Worm (Caenorhabditis elegans) whole organism, early embryonic: ENCODE results near the gene cnx-1.

Experiments
- B0310.2 ChIP-seq: sonication (generic microtip); optimal IDR thresholded peaks from 2 replicates; lab custom pipeline; 2016; ENCODE audit warnings: mild to moderate bottlenecking, missing genetic modification characterization, missing compliant biosample characterization
- F13C5.2 ChIP-seq: sonication (generic microtip); optimal IDR thresholded peaks from 2 replicates; lab custom pipeline; 2017; ENCODE audit warnings: mild to moderate bottlenecking, missing genetic modification characterization, inconsistent platforms, missing compliant biosample characterization
- aly-1 ChIP-seq: sonication (generic microtip); optimal IDR thresholded peaks from 2 replicates; lab custom pipeline; 2016; ENCODE audit warnings: missing genetic modification characterization, missing compliant biosample characterization
- ama-1 ChIP-seq: fragments of 150-350 bp; optimal IDR thresholded peaks from 2 replicates; lab custom pipeline; 2014
- ceh-13 ChIP-seq: fragments of 200-800 bp; sonication (Bioruptor generic); optimal IDR thresholded peaks from 2 replicates; lab custom pipeline; 2018; ENCODE audit warnings: mild to moderate bottlenecking, missing genetic modification characterization, missing compliant biosample characterization
- ceh-36 ChIP-seq: sonication (generic microtip); optimal IDR thresholded peaks from 2 replicates; lab custom pipeline; 2016; ENCODE audit warnings: missing genetic modification characterization, inconsistent platforms, missing compliant biosample characterization
- ets-7 ChIP-seq: sonication (generic microtip); optimal IDR thresholded peaks from 2 replicates; lab custom pipeline; 2016; ENCODE audit warnings: missing genotype, missing genetic modification characterization, missing compliant biosample characterization
- flt-1 ChIP-seq: fragments of 200-800 bp; sonication (Bioruptor generic); IDR thresholded peaks from 2 replicates; pipeline ENCODE4 v1.3.6; 2022; ENCODE audit warnings: missing genetic modification characterization, missing compliant biosample characterization
- hmbx-1 ChIP-seq: sonication (generic microtip); optimal IDR thresholded peaks from 2 replicates; lab custom pipeline; 2016; ENCODE audit warnings: mild to moderate bottlenecking, missing genetic modification characterization, missing compliant biosample characterization
- hmg-4 ChIP-seq: fragments of 200-800 bp; sonication (Bioruptor generic); optimal IDR thresholded peaks from 2 replicates; lab custom pipeline; 2018; ENCODE audit warnings: mild to moderate bottlenecking, missing genetic modification characterization, missing compliant biosample characterization
- hnd-1 ChIP-seq: sonication (generic microtip); optimal IDR thresholded peaks from 2 replicates; lab custom pipeline; 2016; ENCODE audit warnings: missing genetic modification characterization, missing compliant biosample characterization
- pes-1 ChIP-seq: fragments of 200-800 bp; sonication (Bioruptor generic); IDR thresholded peaks from 2 replicates; pipeline ENCODE4 v1.3.6; 2022; ENCODE audit warnings: missing genetic modification reagents, missing genetic modification characterization, missing compliant biosample characterization
- scrt-1 ChIP-seq: fragments of 200-800 bp; sonication (Bioruptor generic); IDR thresholded peaks from 2 replicates; pipeline ENCODE4 v1.3.6; 2022; ENCODE audit warnings: missing genetic modification characterization, missing compliant biosample characterization
- sea-1 ChIP-seq: fragments of 200-800 bp; sonication (Bioruptor generic); conservative IDR thresholded peaks from 2 replicates; pipeline ENCODE4 v1.3.6; 2022; ENCODE audit warnings: missing genetic modification characterization, missing compliant biosample characterization
- tbx-11 ChIP-seq: fragments of 200-800 bp; sonication (Bioruptor generic); IDR thresholded peaks from 2 replicates; pipeline ENCODE4 v1.3.6; 2022; ENCODE audit warnings: missing genetic modification characterization, missing compliant biosample characterization
- tbx-37 ChIP-seq: fragments of 200-800 bp; sonication (Bioruptor generic); conservative IDR thresholded peaks from 2 replicates; pipeline ENCODE4 v1.3.6; 2022; ENCODE audit warnings: missing genetic modification reagents, missing genetic modification characterization, missing compliant biosample characterization
- tra-4 ChIP-seq: sonication (generic microtip); optimal IDR thresholded peaks from 2 replicates; lab custom pipeline; 2017; ENCODE audit warnings: missing genetic modification characterization, missing compliant biosample characterization

Gene cnx-1

DNA sequence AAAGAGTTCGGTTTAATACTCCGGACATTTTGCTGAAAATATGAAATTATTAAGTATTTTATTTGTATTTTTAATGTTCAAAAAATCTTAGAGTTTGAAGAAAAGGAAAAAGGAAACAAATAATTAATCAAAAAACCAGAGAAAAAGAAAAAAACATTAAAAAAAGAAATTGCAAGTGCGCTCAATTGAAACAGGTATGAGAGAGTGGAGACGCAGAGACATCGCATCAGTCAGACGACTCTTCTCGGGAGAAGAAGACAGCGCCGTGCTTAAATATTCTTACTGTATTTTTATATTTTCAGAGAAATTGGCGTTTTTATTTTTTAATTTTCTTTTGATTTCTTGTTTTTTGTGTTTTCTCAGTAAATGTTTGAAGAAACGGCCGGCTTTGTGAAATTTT is 31.1 kb upstream of the cnx-1 start, which contains the start of gene mrpl-36:
TSS of gene mrpl-36 (minus strand) at position 34 of the 400 bp plus-strand sequence.
- no peak for TF ChIP-seq hnd-1 (tag; lab: Kevin White, UChicago)
- no peak for TF ChIP-seq tbx-11
- no peak for TF ChIP-seq B0310.2 (tag; lab: Kevin White, UChicago)
- no peak for TF ChIP-seq sea-1 (GFP tag; lab: Robert Waterston, UW)
- no peak for TF ChIP-seq ama-1 (lab: Kevin White, UChicago)
- TF ChIP-seq tbx-37 = no peak
- TF ChIP-seq hmbx-1 (tag; lab: Kevin White, UChicago) = no peak
- no peak for TF ChIP-seq F13C5.2 (tag; lab: Kevin White, UChicago)
- no peak for TF ChIP-seq ceh-36 (tag; lab: Kevin White, UChicago)
- no peak for TF ChIP-seq ets-7 (tag; lab: Kevin White, UChicago)
- no peak for TF ChIP-seq ceh-13 (GFP tag; lab: Kevin White, UChicago)
- TF ChIP-seq scrt-1 (GFP tag; lab: Robert Waterston, UW) = no peak
- no peak for TF ChIP-seq tra-4 (tag; lab: Kevin White, UChicago)
- TF ChIP-seq flt-1 = no peak
- no peak for TF ChIP-seq aly-1
- no peak for TF ChIP-seq hmg-4 (GFP tag; lab: Kevin White, UChicago)
- TF ChIP-seq pes-1 (GFP tag; lab: Robert Waterston, UW) = no peak

DNA sequence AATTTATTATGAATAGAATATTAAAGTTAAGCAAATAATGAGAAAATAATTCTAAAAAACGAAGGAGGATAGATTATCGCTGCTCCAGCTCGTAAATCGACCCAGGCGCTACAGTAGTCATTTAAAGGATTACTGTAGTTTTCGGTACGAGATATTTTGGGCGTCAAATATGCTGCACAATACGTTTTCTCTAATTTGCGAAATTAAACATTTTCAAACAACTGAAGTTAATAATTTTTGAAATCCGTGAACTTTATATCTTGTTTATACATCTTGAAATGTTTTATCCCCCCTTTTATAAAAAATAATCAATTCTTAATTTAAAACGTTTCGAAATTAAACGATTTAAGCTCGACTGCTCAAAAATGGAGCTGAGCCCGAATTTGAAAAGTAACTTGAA is 29.2 kb upstream of the cnx-1 start, which contains the start of gene K11H3.2:
TSS of gene K11H3.2 (plus strand) at position 301 of the 400 bp plus-strand sequence.
- TF ChIP-seq tra-4 (tag; lab: Kevin White, UChicago) (no peak), hmbx-1 (tag; lab: Kevin White, UChicago) (no peak), hnd-1 (tag; lab: Kevin White, UChicago) (no peak), sea-1 (GFP tag; lab: Robert Waterston, UW) (no peak), tbx-11 (no peak), ets-7 (tag; lab: Kevin White, UChicago) (no peak), scrt-1 (GFP tag; lab: Robert Waterston, UW) (no peak), tbx-37 (no peak), pes-1 (GFP tag; lab: Robert Waterston, UW) (no peak)

DNA sequence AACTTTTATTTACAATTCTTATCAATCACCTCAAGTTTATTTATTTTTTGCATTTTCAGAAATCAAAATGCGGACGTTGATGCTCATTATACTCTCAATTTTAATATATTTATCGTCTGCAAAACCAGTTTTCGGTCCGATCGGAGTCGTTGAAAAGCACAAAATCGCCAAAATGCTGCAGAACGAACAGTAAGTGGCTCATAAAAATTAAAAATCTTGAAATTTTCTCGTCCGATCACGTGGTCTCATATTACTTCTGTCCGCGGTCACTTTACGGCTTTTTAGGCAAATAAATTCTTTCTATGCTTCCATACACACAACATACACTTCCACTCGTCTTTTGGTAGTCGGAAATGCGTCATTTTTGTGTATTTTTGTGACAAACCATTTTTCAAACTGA is 26.8 kb upstream of the cnx-1 start, which contains the start of gene K11H3.5:
TSS of gene K11H3.5 (plus strand) at position 54 of the 400 bp plus-strand sequence.
- TF ChIP-seq hmg-4 (GFP tag; lab: Kevin White, UChicago) (no peak), hnd-1 (tag; lab: Kevin White, UChicago) (no peak), tbx-37 (no peak), hmbx-1 (tag; lab: Kevin White, UChicago) (no peak), ets-7 (tag; lab: Kevin White, UChicago) (no peak), F13C5.2 (tag; lab: Kevin White, UChicago) (no peak), tbx-11 (no peak), flt-1 (no peak), ceh-13 (GFP tag; lab: Kevin White, UChicago) (no peak), scrt-1 (GFP tag; lab: Robert Waterston, UW) (no peak), B0310.2 (tag; lab: Kevin White, UChicago) (no peak), ceh-36 (tag; lab: Kevin White, UChicago) (no peak), sea-1 (GFP tag; lab: Robert Waterston, UW) (no peak), pes-1 (GFP tag; lab: Robert Waterston, UW) (no peak), aly-1 (no peak)

DNA sequence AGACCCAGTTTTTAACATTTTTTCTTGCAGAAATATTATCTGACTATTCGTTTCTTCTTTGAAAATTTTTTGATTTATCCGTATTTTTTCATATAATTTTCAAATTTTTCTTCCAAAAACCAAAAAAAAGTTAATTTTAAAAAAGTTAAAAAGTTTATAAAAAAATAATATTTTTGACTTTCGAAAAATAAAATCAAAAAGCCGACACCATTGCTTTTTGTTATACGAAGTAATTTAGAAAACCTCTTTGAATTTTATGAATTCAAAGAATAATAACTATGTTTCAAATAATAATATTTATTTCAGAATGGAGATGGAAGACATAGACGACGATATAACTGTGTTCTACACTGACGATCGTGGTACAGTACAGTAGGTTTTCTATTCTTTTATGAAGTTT is 18.0 kb upstream of the cnx-1 start, which contains the start of gene K11H3.8:
TSS of gene K11H3.8 (plus strand) at position 301 of the 400 bp plus-strand sequence.
- TF ChIP-seq ets-7 (tag; lab: Kevin White, UChicago) (no peak), hmbx-1 (tag; lab: Kevin White, UChicago) (no peak), tra-4 (tag; lab: Kevin White, UChicago) (no peak), aly-1 (no peak), tbx-11 (no peak), hmg-4 (GFP tag; lab: Kevin White, UChicago) (no peak)

DNA sequence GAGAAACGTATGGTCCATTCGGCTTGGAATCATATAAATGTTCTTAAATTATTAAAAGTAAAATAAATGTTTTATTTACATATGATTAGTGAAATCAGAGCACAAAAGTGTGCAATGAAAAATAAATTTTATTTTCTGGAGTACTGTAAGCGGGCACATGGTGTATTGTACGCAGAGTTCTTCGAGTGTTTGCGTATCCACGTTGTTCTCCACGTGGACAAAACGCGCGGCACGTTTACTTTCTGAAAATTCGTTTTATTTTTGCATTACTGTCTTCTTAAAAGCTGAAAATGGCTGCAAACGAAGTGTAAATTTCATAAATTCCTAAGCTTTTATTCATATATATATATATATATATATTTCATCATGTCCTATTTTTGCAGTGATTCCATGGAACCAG is 15.6 kb upstream of the cnx-1 start:
- TF ChIP-seq pes-1 (GFP tag; lab: Robert Waterston, UW) (no peak), ets-7 (tag; lab: Kevin White, UChicago) (no peak), tra-4 (tag; lab: Kevin White, UChicago) (no peak), sea-1 (GFP tag; lab: Robert Waterston, UW) (no peak), ceh-36 (tag; lab: Kevin White, UChicago) (no peak), flt-1 (no peak), tbx-11 (no peak), scrt-1 (GFP tag; lab: Robert Waterston, UW) (no peak), F13C5.2 (tag; lab: Kevin White, UChicago) (no peak), ama-1 (lab: Kevin White, UChicago) (no peak), aly-1 (no peak)

DNA sequence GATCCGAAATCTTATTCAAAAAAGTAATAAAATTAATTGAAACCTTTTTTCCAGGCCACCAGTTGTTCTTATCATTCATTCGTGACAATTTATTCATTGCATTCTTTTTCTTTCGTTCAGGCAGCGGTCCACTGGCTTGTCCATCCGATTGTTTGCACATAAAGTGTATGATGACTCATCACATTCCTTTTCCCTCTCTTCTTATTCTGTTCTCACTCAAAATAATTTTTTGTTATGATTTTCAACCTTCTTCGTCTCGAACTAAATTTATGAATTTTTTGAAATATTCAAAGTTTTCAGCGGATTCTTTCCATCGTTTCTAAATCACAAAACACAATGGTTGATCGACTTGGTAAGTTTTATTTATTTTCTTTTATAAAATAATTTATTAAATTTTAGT is 13.6 kb upstream of the cnx-1 start, which contains the start of gene ZK632.12:
TSS of gene ZK632.12 (plus strand) at position 301 of the 400 bp plus-strand sequence.
- TF ChIP-seq tbx-37 (no peak), F13C5.2 (tag; lab: Kevin White, UChicago) (no peak), B0310.2 (tag; lab: Kevin White, UChicago) (no peak), sea-1 (GFP tag; lab: Robert Waterston, UW) (no peak), ceh-36 (tag; lab: Kevin White, UChicago) (no peak), ceh-13 (GFP tag; lab: Kevin White, UChicago) (no peak), ets-7 (tag; lab: Kevin White, UChicago) (no peak), ama-1 (lab: Kevin White, UChicago) (no peak), hnd-1 (tag; lab: Kevin White, UChicago) (no peak), flt-1 (no peak), tbx-11 (no peak), pes-1 (GFP tag; lab: Robert Waterston, UW) (no peak), aly-1 (no peak), tra-4 (tag; lab: Kevin White, UChicago) (no peak), scrt-1 (GFP tag; lab: Robert Waterston, UW) (no peak), hmbx-1 (tag; lab: Kevin White, UChicago) (no peak), hmg-4 (GFP tag; lab: Kevin White, UChicago) (no peak)
